Fruit fly (Drosophila melanogaster) whole organism, embryonic: ENCODE data around the gene Charon.

ENCODE experiments used
- ATbp ChIP-seq: fragments of 200-800 bp; sonication (Bioruptor generic); optimal IDR thresholded peaks from 2 replicates; lab custom pipeline; 2017; ENCODE audit warnings: missing biosample characterization, mild to moderate bottlenecking, missing genetic modification characterization, missing genetic modification reagents
- BEAF-32 ChIP-seq: fragments of 200-800 bp; sonication (Bioruptor generic); optimal IDR thresholded peaks from 3 replicates; lab custom pipeline; 2017; ENCODE audit warnings: missing biosample characterization, missing genetic modification characterization, mild to moderate bottlenecking, moderate library complexity, missing genetic modification reagents
- Bdp1 ChIP-seq: fragments of 200-800 bp; sonication (Bioruptor generic); optimal IDR thresholded peaks from 3 replicates; lab custom pipeline; 2016; ENCODE audit warnings: missing biosample characterization, missing genetic modification characterization
- CG10462 ChIP-seq: fragments of 200-800 bp; sonication (Bioruptor generic); optimal IDR thresholded peaks from 2 replicates; lab custom pipeline; 2016; ENCODE audit warnings: missing biosample characterization, missing genetic modification characterization
- CG11504 ChIP-seq: fragments of 200-800 bp; sonication (Bioruptor generic); optimal IDR thresholded peaks from 3 replicates; lab custom pipeline; 2019; ENCODE audit warnings: missing biosample characterization, mild to moderate bottlenecking, missing genetic modification characterization, moderate library complexity
- CG12659 ChIP-seq: fragments of 200-800 bp; sonication (Bioruptor generic); optimal IDR thresholded peaks from 3 replicates; lab custom pipeline; 2017; ENCODE audit warnings: mild to moderate bottlenecking, missing biosample characterization, missing genetic modification reagents, missing genetic modification characterization
- CG13894 ChIP-seq: fragments of 200-800 bp; sonication (Bioruptor generic); optimal IDR thresholded peaks from 3 replicates; lab custom pipeline; 2018; ENCODE audit warnings: missing biosample characterization, mild to moderate bottlenecking, missing genetic modification characterization, moderate library complexity
- CG31441 ChIP-seq: fragments of 200-800 bp; sonication (Bioruptor generic); IDR thresholded peaks from 2 replicates; pipeline ENCODE4 v1.3.6; 2022; ENCODE audit warnings: missing biosample characterization, missing genetic modification characterization
- CG3163 ChIP-seq: fragments of 200-800 bp; sonication (Bioruptor generic); optimal IDR thresholded peaks from 3 replicates; lab custom pipeline; 2016; ENCODE audit warnings: missing biosample characterization, missing genetic modification characterization
- CG3838 ChIP-seq: fragments of 200-800 bp; sonication (Bioruptor generic); optimal IDR thresholded peaks from 3 replicates; lab custom pipeline; 2016; ENCODE audit warnings: missing biosample characterization, missing genetic modification characterization
- CG4282 ChIP-seq: fragments of 200-800 bp; sonication (Bioruptor generic); optimal IDR thresholded peaks from 2 replicates; lab custom pipeline; 2016; ENCODE audit warnings: missing biosample characterization, missing genetic modification characterization
- CG4404 ChIP-seq: fragments of 200-800 bp; sonication (Bioruptor generic); IDR thresholded peaks from 2 replicates; pipeline ENCODE4 v1.3.6; 2022; ENCODE audit warnings: missing biosample characterization, missing genetic modification characterization
- CG4617 ChIP-seq: fragments of 200-800 bp; sonication (Bioruptor generic); optimal IDR thresholded peaks from 3 replicates; lab custom pipeline; 2016; ENCODE audit warnings: missing biosample characterization, missing genetic modification characterization, borderline replicate concordance
- CG4730 ChIP-seq: fragments of 200-800 bp; sonication (Bioruptor generic); IDR thresholded peaks from 2 replicates; pipeline ENCODE4 v1.3.6; 2022; ENCODE audit warnings: missing biosample characterization, missing genetic modification characterization
- CG4820 ChIP-seq: fragments of 200-800 bp; sonication (Bioruptor generic); optimal IDR thresholded peaks from 3 replicates; lab custom pipeline; 2016; ENCODE audit warnings: missing biosample characterization, missing genetic modification characterization
- CG6272 ChIP-seq: fragments of 200-800 bp; sonication (Bioruptor generic); IDR thresholded peaks from 2 replicates; pipeline ENCODE4 v1.3.6; 2022; ENCODE audit warnings: missing biosample characterization, missing genetic modification characterization
- CG6654 ChIP-seq: fragments of 200-800 bp; sonication (Bioruptor generic); optimal IDR thresholded peaks from 2 replicates; lab custom pipeline; 2017; ENCODE audit warnings: missing biosample characterization, mild to moderate bottlenecking, missing genetic modification characterization
- CG7839 ChIP-seq: fragments of 200-800 bp; sonication (Bioruptor generic); optimal IDR thresholded peaks from 3 replicates; lab custom pipeline; 2018; ENCODE audit warnings: missing biosample characterization, mild to moderate bottlenecking, missing genetic modification characterization, moderate library complexity
- CG8290 ChIP-seq, 3 experiments: fragments of 200-800 bp; sonication (Bioruptor generic); optimal IDR thresholded peaks; 2 replicates each; lab custom pipeline; 2016 to 2019; ENCODE audit warnings: missing biosample characterization in 3 of 3, missing genetic modification characterization in 3 of 3, mild to moderate bottlenecking in 2 of 3, moderate library complexity in 1 of 3
- D19A ChIP-seq: fragments of 200-800 bp; optimal IDR thresholded peaks from 3 replicates; lab custom pipeline; 2019; ENCODE audit warnings: missing biosample characterization, mild to moderate bottlenecking, missing genetic modification characterization, moderate library complexity
- Dbx ChIP-seq: fragments of 200-800 bp; sonication (Bioruptor generic); IDR thresholded peaks from 3 replicates; pipeline ENCODE4 v1.3.6; 2022; ENCODE audit warnings: missing biosample characterization, missing genetic modification characterization
- Dref ChIP-seq: fragments of 200-800 bp; sonication (Bioruptor generic); IDR thresholded peaks from 2 replicates; pipeline ENCODE4 v1.3.6; 2022; ENCODE audit warnings: missing biosample characterization, missing genetic modification characterization
- Drgx ChIP-seq: fragments of 200-800 bp; sonication (Bioruptor generic); IDR thresholded peaks from 2 replicates; pipeline ENCODE4 v1.3.6; 2022; ENCODE audit warnings: missing biosample characterization, missing genetic modification characterization
- HmgD ChIP-seq: fragments of 200-800 bp; sonication (Bioruptor generic); optimal IDR thresholded peaks from 3 replicates; lab custom pipeline; 2016; ENCODE audit warnings: missing biosample characterization, missing genetic modification characterization
- Hmr ChIP-seq: fragments of 200-800 bp; sonication (Bioruptor generic); optimal IDR thresholded peaks from 3 replicates; lab custom pipeline; 2017; ENCODE audit warnings: mild to moderate bottlenecking, missing biosample characterization, missing genetic modification reagents, missing genetic modification characterization
- Lim3 ChIP-seq: fragments of 200-800 bp; sonication (Bioruptor generic); IDR thresholded peaks from 2 replicates; pipeline ENCODE4 v1.3.6; 2022; ENCODE audit warnings: missing biosample characterization, missing genetic modification characterization
- Max ChIP-seq: fragments of 200-800 bp; sonication (Bioruptor generic); optimal IDR thresholded peaks from 2 replicates; lab custom pipeline; 2016; ENCODE audit warnings: missing biosample characterization, mild to moderate bottlenecking, missing genetic modification characterization
- Optix ChIP-seq: fragments of 200-800 bp; sonication (Bioruptor generic); IDR thresholded peaks from 3 replicates; pipeline ENCODE4 v1.3.6; 2022; ENCODE audit warnings: missing biosample characterization, missing genetic modification characterization
- PHDP ChIP-seq: fragments of 200-800 bp; sonication (Bioruptor generic); optimal IDR thresholded peaks from 3 replicates; lab custom pipeline; 2018; ENCODE audit warnings: missing biosample characterization, mild to moderate bottlenecking, missing genetic modification characterization, moderate library complexity
- Sry-δ ChIP-seq: fragments of 200-800 bp; sonication (Bioruptor generic); optimal IDR thresholded peaks from 2 replicates; lab custom pipeline; 2016; ENCODE audit warnings: missing biosample characterization, missing genetic modification characterization
- Tbp ChIP-seq: fragments of >200 bp; optimal IDR thresholded peaks from 2 replicates; lab custom pipeline; 2018; ENCODE audit warnings: missing biosample characterization, missing genetic modification characterization
- Xbp1 ChIP-seq: fragments of 200-800 bp; sonication (Bioruptor generic); optimal IDR thresholded peaks from 3 replicates; lab custom pipeline; 2016; ENCODE audit warnings: missing biosample characterization, mild to moderate bottlenecking, missing genetic modification characterization
- ci ChIP-seq: fragments of 200-800 bp; sonication (Bioruptor generic); IDR thresholded peaks from 3 replicates; pipeline ENCODE4 v1.3.6; 2022; ENCODE audit warnings: missing biosample characterization, missing genetic modification characterization
- dmrt11E ChIP-seq: fragments of 200-800 bp; sonication (Bioruptor generic); optimal IDR thresholded peaks from 3 replicates; lab custom pipeline; 2018; ENCODE audit warnings: missing biosample characterization, mild to moderate bottlenecking, missing genetic modification characterization, moderate library complexity
- dysf ChIP-seq: fragments of 200-800 bp; sonication (Bioruptor generic); IDR thresholded peaks from 3 replicates; pipeline ENCODE4 v1.3.6; 2022; ENCODE audit warnings: missing biosample characterization, missing genetic modification characterization
- ems ChIP-seq: fragments of 200-800 bp; sonication (Bioruptor generic); optimal IDR thresholded peaks from 3 replicates; lab custom pipeline; 2016; ENCODE audit warnings: missing biosample characterization, missing genetic modification characterization
- gem ChIP-seq: fragments of 200-800 bp; sonication (Bioruptor generic); optimal IDR thresholded peaks from 2 replicates; lab custom pipeline; 2019; ENCODE audit warnings: missing biosample characterization, mild to moderate bottlenecking, missing genetic modification characterization, moderate library complexity
- grau ChIP-seq: fragments of 200-800 bp; optimal IDR thresholded peaks from 3 replicates; lab custom pipeline; 2019; ENCODE audit warnings: missing biosample characterization, mild to moderate bottlenecking, missing genetic modification characterization, moderate library complexity
- gsb ChIP-seq: fragments of 200-800 bp; sonication (Bioruptor generic); IDR thresholded peaks from 2 replicates; pipeline ENCODE4 v1.3.6; 2022; ENCODE audit warnings: missing biosample characterization, missing genetic modification characterization
- lbe ChIP-seq: fragments of 200-800 bp; sonication (Bioruptor generic); optimal IDR thresholded peaks from 2 replicates; lab custom pipeline; 2016; ENCODE audit warnings: missing biosample characterization, mild to moderate bottlenecking, missing genetic modification characterization
- lola ChIP-seq, 3 experiments: fragments of >200 bp in 2 of 3; fragments of 200-800 bp in 1 of 3; sonication (Bioruptor generic) in 1 of 3; optimal IDR thresholded peaks; 2 replicates each; lab custom pipeline; 2017 to 2019; ENCODE audit warnings: missing biosample characterization in 3 of 3, missing genetic modification characterization in 3 of 3, mild to moderate bottlenecking in 1 of 3, moderate library complexity in 1 of 3
- nau ChIP-seq: fragments of 200-800 bp; sonication (Bioruptor generic); optimal IDR thresholded peaks from 3 replicates; lab custom pipeline; 2017; ENCODE audit warnings: missing biosample characterization, mild to moderate bottlenecking, missing genetic modification characterization, missing genetic modification reagents
- onecut ChIP-seq: fragments of 200-800 bp; sonication (Bioruptor generic); IDR thresholded peaks from 2 replicates; pipeline ENCODE4 v1.3.6; 2022; ENCODE audit warnings: missing biosample characterization, missing genetic modification characterization
- ranshi ChIP-seq: fragments of 200-800 bp; sonication (Bioruptor generic); IDR thresholded peaks from 2 replicates; pipeline ENCODE4 v1.3.6; 2022; ENCODE audit warnings: missing biosample characterization, missing genetic modification characterization
- sc ChIP-seq, 3 experiments: fragments of >200 bp in 2 of 3; fragments of 200-800 bp in 1 of 3; sonication (Bioruptor generic) in 1 of 3; optimal IDR thresholded peaks; 2 replicates in 2 of 3; 3 replicates in 1 of 3; lab custom pipeline; 2017; ENCODE audit warnings: mild to moderate bottlenecking in 1 of 3, missing biosample characterization in 1 of 3, missing genetic modification characterization in 1 of 3, missing genetic modification reagents in 1 of 3
- schlank ChIP-seq: fragments of 200-800 bp; sonication (Bioruptor generic); optimal IDR thresholded peaks from 2 replicates; lab custom pipeline; 2018; ENCODE audit warnings: missing biosample characterization, mild to moderate bottlenecking, missing genetic modification characterization
- stc ChIP-seq: fragments of 200-800 bp; sonication (Bioruptor generic); IDR thresholded peaks from 2 replicates; pipeline ENCODE4 v1.3.6; 2022; ENCODE audit warnings: missing biosample characterization, missing genetic modification characterization
- tll ChIP-seq, 2 experiments: fragments of 200-800 bp in 1 of 2; fragments of >200 bp in 1 of 2; sonication (Bioruptor generic) in 1 of 2; optimal IDR thresholded peaks; 2 replicates each; lab custom pipeline; 2017 to 2019; ENCODE audit warnings: missing biosample characterization in 2 of 2, missing genetic modification characterization in 2 of 2, mild to moderate bottlenecking in 1 of 2, moderate library complexity in 1 of 2
- tna ChIP-seq: fragments of 200-800 bp; sonication (Bioruptor generic); IDR thresholded peaks from 2 replicates; pipeline ENCODE4 v1.3.6; 2022; ENCODE audit warnings: missing biosample characterization, missing genetic modification characterization; ENCODE audit not compliant: partially characterized antibody
- tx ChIP-seq: fragments of 200-800 bp; sonication (Bioruptor generic); optimal IDR thresholded peaks from 2 replicates; lab custom pipeline; 2016; ENCODE audit warnings: missing biosample characterization, missing genetic modification characterization

Charon gene

dm6 chr2L:1214465-1214864, 41.9 kb upstream of the Charon start (continued):
- peak; percentile 31 for TF ChIP-seq CG4820 (GFP tag; lab: Kevin White, UChicago)
- TF ChIP-seq dmrt11E (tag; lab: Kevin White, UChicago), result peak; percentile 34
- TF ChIP-seq Tbp (GFP tag; lab: Kevin White, UChicago), result no peak
- no peak for TF ChIP-seq sc (optimal IDR thresholded peaks at IDR 0.05; lab: Kevin White, UChicago)
- TF ChIP-seq sc (GFP tag; optimal IDR thresholded peaks at IDR 0.05; lab: Kevin White, UChicago), result no peak
- TF ChIP-seq tna, result no peak
- no peak for TF ChIP-seq gsb
- TF ChIP-seq schlank (tag; lab: Kevin White, UChicago), result no peak
- TF ChIP-seq Lim3 (GFP tag; lab: Robert Waterston, UW), result no peak
- no peak for TF ChIP-seq CG3163 (GFP tag; lab: Kevin White, UChicago)
- TF ChIP-seq Max (GFP tag; lab: Kevin White, UChicago), result no peak
- TF ChIP-seq gem (tag; lab: Kevin White, UChicago), result peak; percentile 66
- no peak for TF ChIP-seq CG3838 (GFP tag; lab: Kevin White, UChicago)
- TF ChIP-seq dysf (GFP tag; lab: Robert Waterston, UW), result peak; percentile 63; the same call in 2 of the 3 replicates
- no peak for TF ChIP-seq CG4617 (GFP tag; lab: Kevin White, UChicago)
- TF ChIP-seq ATbp, result peak; percentile 50
- no peak for TF ChIP-seq CG4282
- no peak for TF ChIP-seq CG6654 (GFP tag; lab: Kevin White, UChicago)
- no peak for TF ChIP-seq BEAF-32
- peak; percentile 57 for TF ChIP-seq CG7839 (tag; lab: Kevin White, UChicago)
- TF ChIP-seq ranshi (GFP tag; lab: Robert Waterston, UW), result peak; percentile 61; the same call in 1 of the 2 replicates
- no peak for TF ChIP-seq ems (GFP tag; lab: Kevin White, UChicago)
- no peak for TF ChIP-seq lola (GFP tag; optimal IDR thresholded peaks at IDR 0.05; lab: Kevin White, UChicago)
- peak; percentile 1 for TF ChIP-seq CG10462
- TF ChIP-seq Dref, result no peak
- TF ChIP-seq Sry-δ, result no peak
- no peak for TF ChIP-seq onecut (GFP tag; lab: Robert Waterston, UW)
- no peak for TF ChIP-seq lbe (GFP tag; lab: Kevin White, UChicago)
- no peak for TF ChIP-seq tll (GFP tag; optimal IDR thresholded peaks at IDR 0.05; lab: Kevin White, UChicago)
- peak; percentile 30; the same call in 1 of the 2 replicates for TF ChIP-seq CG4730 (GFP tag; lab: Robert Waterston, UW)
- TF ChIP-seq CG12659 (GFP tag; lab: Kevin White, UChicago), result peak; percentile 11
- peak; percentile 41 for TF ChIP-seq grau (tag; lab: Kevin White, UChicago)
- TF ChIP-seq Optix (GFP tag; lab: Robert Waterston, UW), result peak; percentile 46; the same call in 1 of the 3 replicates
- TF ChIP-seq CG11504 (tag; lab: Kevin White, UChicago), result peak; percentile 62
- peak; percentile 48 for TF ChIP-seq PHDP
- peak; percentile 48 for TF ChIP-seq Xbp1 (GFP tag; lab: Kevin White, UChicago)
- TF ChIP-seq stc (GFP tag; lab: Robert Waterston, UW), result peak; percentile 18; the same call in 1 of the 2 replicates
- TF ChIP-seq ci, result peak; percentile 78
- peak; percentile 28 for TF ChIP-seq Hmr
- no peak for TF ChIP-seq CG6272 (GFP tag; lab: Robert Waterston, UW)
- no peak for TF ChIP-seq CG13894 (tag; lab: Kevin White, UChicago)
- TF ChIP-seq D19A (tag; lab: Kevin White, UChicago), result peak; percentile 28
- TF ChIP-seq tx (GFP tag; lab: Kevin White, UChicago), result no peak
- no peak for TF ChIP-seq nau
- peak; percentile 52 for TF ChIP-seq CG31441 (GFP tag; lab: Robert Waterston, UW)
- TF ChIP-seq Dbx, result 0 out of 3 replicates have a peak, but pooled peaks have one; percentile 39
- no peak for TF ChIP-seq HmgD (GFP tag; lab: Kevin White, UChicago)
- TF ChIP-seq CG4404 (GFP tag; lab: Robert Waterston, UW), result no peak
- TF ChIP-seq Bdp1 (GFP tag; lab: Kevin White, UChicago), result no peak
- TF ChIP-seq CG8290 (GFP tag; optimal IDR thresholded peaks at IDR 0.05; lab: Kevin White, UChicago), result no peak
- TF ChIP-seq CG8290 (tag; optimal IDR thresholded peaks at IDR 0.05; lab: Kevin White, UChicago), result peak in 1 of 2 experiments; percentile 11
- TF ChIP-seq Drgx (GFP tag; lab: Robert Waterston, UW), result no peak
